Worm (Caenorhabditis elegans): ENCODE measurements around the gene aptf-2.

ce11 chrIV:13429240-13429639 lies 13.4 kb upstream of the aptf-2 start, which contains the start of gene K09B11.4:
- TF ChIP-seq npax-4 (tag; optimal IDR thresholded peaks at IDR 0.05), result no peak
- no peak for TF ChIP-seq pag-3 (tag; optimal IDR thresholded peaks at IDR 0.05; ENCODE audit: borderline replicate concordance)
- no peak for TF ChIP-seq syd-9 (tag; optimal IDR thresholded peaks at IDR 0.05)
- TF ChIP-seq unc-55 (GFP tag; optimal IDR thresholded peaks at IDR 0.05), result no peak
- no peak for TF ChIP-seq pat-9 (tag; optimal IDR thresholded peaks at IDR 0.05)
- TF ChIP-seq ceh-30 (tag; optimal IDR thresholded peaks at IDR 0.05), result no peak
- no peak for TF ChIP-seq pqm-1 (tag; optimal IDR thresholded peaks at IDR 0.05)
- TF ChIP-seq nhr-11 (tag; optimal IDR thresholded peaks at IDR 0.05), result no peak
- TF ChIP-seq tbx-2 (tag; optimal IDR thresholded peaks at IDR 0.05), result no peak
- no peak for TF ChIP-seq ceh-2 (tag; optimal IDR thresholded peaks at IDR 0.05)
- no peak for TF ChIP-seq ceh-24 (tag; optimal IDR thresholded peaks at IDR 0.05)
- TF ChIP-seq unc-86 (tag; optimal IDR thresholded peaks at IDR 0.05), result no peak
- TF ChIP-seq nhr-232 (tag; optimal IDR thresholded peaks at IDR 0.05), result no peak
